Fruit fly (Drosophila melanogaster) whole organism, embryonic: ENCODE data around the gene Aldh.

ENCODE experiments used
- ATbp ChIP-seq: fragments of 200-800 bp; sonication (Bioruptor generic); optimal IDR thresholded peaks from 2 replicates; lab custom pipeline; 2017; ENCODE audit warnings: missing biosample characterization, mild to moderate bottlenecking, missing genetic modification characterization, missing genetic modification reagents
- Atf6 ChIP-seq: fragments of 200-800 bp; sonication (Bioruptor generic); IDR thresholded peaks from 2 replicates; pipeline ENCODE4 v1.3.6; 2022; ENCODE audit warnings: missing biosample characterization, missing genetic modification characterization
- CG11504 ChIP-seq: fragments of 200-800 bp; sonication (Bioruptor generic); optimal IDR thresholded peaks from 3 replicates; lab custom pipeline; 2019; ENCODE audit warnings: missing biosample characterization, mild to moderate bottlenecking, missing genetic modification characterization, moderate library complexity
- CG11696 ChIP-seq: fragments of 200-800 bp; sonication (Bioruptor generic); IDR thresholded peaks from 2 replicates; pipeline ENCODE4 v1.3.6; 2022; ENCODE audit warnings: missing biosample characterization, missing genetic modification characterization
- CG12769 ChIP-seq: fragments of 200-800 bp; sonication (Bioruptor generic); optimal IDR thresholded peaks from 2 replicates; lab custom pipeline; 2019; ENCODE audit warnings: missing biosample characterization, mild to moderate bottlenecking, missing genetic modification characterization, moderate library complexity
- CG13624 ChIP-seq: fragments of 200-800 bp; sonication (Bioruptor generic); optimal IDR thresholded peaks from 2 replicates; lab custom pipeline; 2016; ENCODE audit warnings: missing biosample characterization, missing genetic modification characterization
- CG16863 ChIP-seq: fragments of 200-800 bp; sonication (Bioruptor generic); optimal IDR thresholded peaks from 3 replicates; lab custom pipeline; 2016; ENCODE audit warnings: missing biosample characterization, missing genetic modification characterization
- CG17186 ChIP-seq: fragments of 200-800 bp; sonication (Bioruptor generic); optimal IDR thresholded peaks from 3 replicates; lab custom pipeline; 2017; ENCODE audit warnings: missing biosample characterization, missing genetic modification reagents, missing genetic modification characterization
- CG31388 ChIP-seq: fragments of 200-800 bp; sonication (Bioruptor generic); optimal IDR thresholded peaks from 2 replicates; lab custom pipeline; 2016; ENCODE audit warnings: missing biosample characterization, missing genetic modification characterization
- CG32532 ChIP-seq: fragments of 200-800 bp; sonication (Bioruptor generic); IDR thresholded peaks from 2 replicates; pipeline ENCODE4 v1.3.6; 2022; ENCODE audit warnings: missing biosample characterization, missing genetic modification characterization
- CG3407 ChIP-seq: fragments of 200-800 bp; sonication (Bioruptor generic); optimal IDR thresholded peaks from 2 replicates; lab custom pipeline; 2018; ENCODE audit warnings: missing biosample characterization, mild to moderate bottlenecking, missing genetic modification characterization
- CG34422 ChIP-seq: fragments of 200-800 bp; sonication (Bioruptor generic); IDR thresholded peaks from 3 replicates; pipeline ENCODE4 v1.3.6; 2022; ENCODE audit warnings: missing biosample characterization, missing genetic modification characterization
- CG6683 ChIP-seq: fragments of 200-800 bp; sonication (Bioruptor generic); optimal IDR thresholded peaks from 2 replicates; lab custom pipeline; 2017; ENCODE audit warnings: missing biosample characterization, mild to moderate bottlenecking, missing genetic modification characterization, missing genetic modification reagents
- CG8290 ChIP-seq, 3 experiments: fragments of 200-800 bp; sonication (Bioruptor generic); optimal IDR thresholded peaks; 2 replicates each; lab custom pipeline; 2016 to 2019; ENCODE audit warnings: missing biosample characterization in 3 of 3, missing genetic modification characterization in 3 of 3, mild to moderate bottlenecking in 2 of 3, moderate library complexity in 1 of 3
- CG9797 ChIP-seq: fragments of 200-800 bp; sonication (Bioruptor generic); optimal IDR thresholded peaks from 3 replicates; lab custom pipeline; 2018; ENCODE audit warnings: missing biosample characterization, mild to moderate bottlenecking, missing genetic modification characterization
- Doc3 ChIP-seq: fragments of 200-800 bp; sonication (Bioruptor generic); IDR thresholded peaks from 3 replicates; pipeline ENCODE4 v1.3.6; 2022; ENCODE audit warnings: missing biosample characterization, missing genetic modification characterization; ENCODE audit not compliant: partially characterized antibody
- Fer1 ChIP-seq: fragments of 200-800 bp; sonication (Bioruptor generic); optimal IDR thresholded peaks from 2 replicates; lab custom pipeline; 2017; ENCODE audit warnings: missing biosample characterization, mild to moderate bottlenecking, missing genetic modification characterization
- H2.0 ChIP-seq: fragments of 200-800 bp; sonication (Bioruptor generic); IDR thresholded peaks from 2 replicates; pipeline ENCODE4 v1.3.6; 2022; ENCODE audit warnings: missing biosample characterization, missing genetic modification characterization
- Optix ChIP-seq: fragments of 200-800 bp; sonication (Bioruptor generic); IDR thresholded peaks from 3 replicates; pipeline ENCODE4 v1.3.6; 2022; ENCODE audit warnings: missing biosample characterization, missing genetic modification characterization
- Rfx ChIP-seq: fragments of 200-800 bp; sonication (Bioruptor generic); IDR thresholded peaks from 2 replicates; pipeline ENCODE4 v1.3.6; 2022; ENCODE audit warnings: missing biosample characterization, missing genetic modification characterization
- Scr ChIP-seq: fragments of 200-800 bp; sonication (Bioruptor generic); IDR thresholded peaks from 2 replicates; pipeline ENCODE4 v1.3.6; 2022; ENCODE audit warnings: missing biosample characterization, missing genetic modification characterization; ENCODE audit not compliant: partially characterized antibody
- al ChIP-seq: fragments of 200-800 bp; sonication (Bioruptor generic); IDR thresholded peaks from 2 replicates; pipeline ENCODE4 v1.3.6; 2022; ENCODE audit warnings: missing biosample characterization, missing genetic modification characterization
- ase ChIP-seq: fragments of 200-800 bp; sonication (Bioruptor generic); IDR thresholded peaks from 3 replicates; pipeline ENCODE4 v1.3.6; 2022; ENCODE audit warnings: missing biosample characterization, missing genetic modification characterization
- bbx ChIP-seq: fragments of 200-800 bp; sonication (Bioruptor generic); IDR thresholded peaks from 2 replicates; pipeline ENCODE4 v1.3.6; 2022; ENCODE audit warnings: missing biosample characterization, missing genetic modification characterization; ENCODE audit not compliant: partially characterized antibody
- bsh ChIP-seq, 2 experiments: fragments of 200-800 bp; sonication (Bioruptor generic); optimal IDR thresholded peaks; 2 replicates each; lab custom pipeline; 2017 to 2018; ENCODE audit warnings: mild to moderate bottlenecking in 2 of 2, missing biosample characterization in 2 of 2, missing genetic modification characterization in 2 of 2, moderate library complexity in 1 of 2
- cg ChIP-seq: fragments of 200-800 bp; sonication (Bioruptor generic); optimal IDR thresholded peaks from 3 replicates; lab custom pipeline; 2019; ENCODE audit warnings: missing biosample characterization, mild to moderate bottlenecking, missing genetic modification characterization, moderate library complexity
- chm ChIP-seq: fragments of 200-800 bp; sonication (Bioruptor generic); IDR thresholded peaks from 2 replicates; pipeline ENCODE4 v1.3.6; 2022; ENCODE audit warnings: missing biosample characterization, missing genetic modification characterization
- en ChIP-seq: fragments of 200-800 bp; sonication (Bioruptor generic); optimal IDR thresholded peaks from 2 replicates; lab custom pipeline; 2016; ENCODE audit warnings: missing biosample characterization, missing genetic modification characterization
- gcm ChIP-seq: fragments of 200-800 bp; sonication (Bioruptor generic); optimal IDR thresholded peaks from 2 replicates; lab custom pipeline; 2019; ENCODE audit warnings: missing biosample characterization, mild to moderate bottlenecking, missing genetic modification characterization, moderate library complexity
- gcm2 ChIP-seq: fragments of 200-800 bp; sonication (Bioruptor generic); optimal IDR thresholded peaks from 2 replicates; lab custom pipeline; 2016; ENCODE audit warnings: missing biosample characterization, missing genetic modification characterization
- gsb-n ChIP-seq: fragments of 200-800 bp; sonication (Bioruptor generic); optimal IDR thresholded peaks from 3 replicates; lab custom pipeline; 2018; ENCODE audit warnings: missing biosample characterization, mild to moderate bottlenecking, missing genetic modification characterization
- ken ChIP-seq: fragments of 200-800 bp; sonication (Bioruptor generic); IDR thresholded peaks from 3 replicates; pipeline ENCODE4 v1.3.6; 2022; ENCODE audit warnings: missing biosample characterization, missing genetic modification characterization
- klu ChIP-seq: fragments of 200-800 bp; sonication (Bioruptor generic); IDR thresholded peaks from 2 replicates; pipeline ENCODE4 v1.3.6; 2022; ENCODE audit warnings: missing biosample characterization, missing genetic modification characterization
- lbe ChIP-seq: fragments of 200-800 bp; sonication (Bioruptor generic); optimal IDR thresholded peaks from 2 replicates; lab custom pipeline; 2016; ENCODE audit warnings: missing biosample characterization, mild to moderate bottlenecking, missing genetic modification characterization
- lilli ChIP-seq: fragments of 200-800 bp; sonication (Bioruptor generic); optimal IDR thresholded peaks from 3 replicates; lab custom pipeline; 2016; ENCODE audit warnings: missing biosample characterization, missing genetic modification characterization
- mirr ChIP-seq: fragments of 200-800 bp; sonication (Bioruptor generic); optimal IDR thresholded peaks from 3 replicates; lab custom pipeline; 2018; ENCODE audit warnings: missing biosample characterization, mild to moderate bottlenecking, missing genetic modification characterization
- p53 ChIP-seq: fragments of 200-800 bp; sonication (Bioruptor generic); optimal IDR thresholded peaks from 2 replicates; lab custom pipeline; 2016; ENCODE audit warnings: missing biosample characterization, missing genetic modification characterization
- pho ChIP-seq: fragments of 200-800 bp; sonication (Bioruptor generic); optimal IDR thresholded peaks from 2 replicates; lab custom pipeline; 2016; ENCODE audit warnings: missing biosample characterization, missing genetic modification characterization
- pnt ChIP-seq: fragments of 200-800 bp; sonication (Bioruptor generic); optimal IDR thresholded peaks from 3 replicates; lab custom pipeline; 2016; ENCODE audit warnings: missing biosample characterization, missing genetic modification characterization
- pzg ChIP-seq: fragments of 200-800 bp; sonication (Bioruptor generic); optimal IDR thresholded peaks from 3 replicates; lab custom pipeline; 2018; ENCODE audit warnings: missing biosample characterization, mild to moderate bottlenecking, missing genetic modification characterization, moderate library complexity
- slbo ChIP-seq: fragments of 200-800 bp; sonication (Bioruptor generic); IDR thresholded peaks from 2 replicates; pipeline ENCODE4 v1.3.6; 2022; ENCODE audit warnings: missing biosample characterization, missing genetic modification characterization
- sob ChIP-seq: fragments of 200-800 bp; sonication (Bioruptor generic); IDR thresholded peaks from 2 replicates; pipeline ENCODE4 v1.3.6; 2022; ENCODE audit warnings: missing biosample characterization, missing genetic modification characterization
- sr ChIP-seq: fragments of 200-800 bp; sonication (Bioruptor generic); IDR thresholded peaks from 3 replicates; pipeline ENCODE4 v1.3.6; 2022; ENCODE audit warnings: missing biosample characterization, missing genetic modification characterization
- stc ChIP-seq: fragments of 200-800 bp; sonication (Bioruptor generic); IDR thresholded peaks from 2 replicates; pipeline ENCODE4 v1.3.6; 2022; ENCODE audit warnings: missing biosample characterization, missing genetic modification characterization
- tna ChIP-seq: fragments of 200-800 bp; sonication (Bioruptor generic); IDR thresholded peaks from 2 replicates; pipeline ENCODE4 v1.3.6; 2022; ENCODE audit warnings: missing biosample characterization, missing genetic modification characterization; ENCODE audit not compliant: partially characterized antibody
- ttk ChIP-seq: fragments of 200-800 bp; sonication (Bioruptor generic); IDR thresholded peaks from 2 replicates; pipeline ENCODE4 v2.1.2; 2022; ENCODE audit warnings: missing biosample characterization, missing genetic modification characterization
- tup ChIP-seq: fragments of 200-800 bp; sonication (Bioruptor generic); optimal IDR thresholded peaks from 2 replicates; lab custom pipeline; 2016; ENCODE audit warnings: missing biosample characterization, mild to moderate bottlenecking, missing genetic modification characterization, moderate library complexity
- wek ChIP-seq: fragments of 200-800 bp; sonication (Bioruptor generic); optimal IDR thresholded peaks from 3 replicates; lab custom pipeline; 2018; ENCODE audit warnings: missing biosample characterization, mild to moderate bottlenecking, missing genetic modification characterization, moderate library complexity
- yki ChIP-seq: fragments of >200 bp; optimal IDR thresholded peaks from 3 replicates; lab custom pipeline; 2018
- zen2 ChIP-seq: fragments of 200-800 bp; sonication (Bioruptor generic); IDR thresholded peaks from 3 replicates; pipeline ENCODE4 v1.3.6; 2022; ENCODE audit warnings: missing biosample characterization, missing genetic modification characterization; ENCODE audit not compliant: partially characterized antibody

The Aldh gene

dm6 chr2L:9437216-9437715, 50.1 kb downstream of the Aldh start, which contains the start of gene numb (continued):
- 0 out of 3 replicates have a peak, but pooled peaks have one; percentile 16 for TF ChIP-seq zen2
- TF ChIP-seq stc (GFP tag; lab: Robert Waterston, UW), result peak; percentile 16; the same call in 1 of the 2 replicates
- TF ChIP-seq Fer1, result no peak
- TF ChIP-seq CG32532 (GFP tag; lab: Robert Waterston, UW), result peak; percentile 39
- TF ChIP-seq al (GFP tag; lab: Robert Waterston, UW), result no peak
- no peak for TF ChIP-seq gsb-n (tag; lab: Kevin White, UChicago)
- 0 out of 3 replicates have a peak, but pooled peaks have one; percentile 12 for TF ChIP-seq ase (GFP tag; lab: Robert Waterston, UW)
- no peak; the same call in 1 of the 2 replicates for TF ChIP-seq sob
- TF ChIP-seq ATbp (GFP tag; lab: Kevin White, UChicago), result no peak
- no peak for TF ChIP-seq slbo (GFP tag; lab: Robert Waterston, UW)
- TF ChIP-seq lbe (GFP tag; lab: Kevin White, UChicago), result no peak
- TF ChIP-seq pho (GFP tag; lab: Kevin White, UChicago), result no peak
- no peak for TF ChIP-seq CG9797 (GFP tag; lab: Kevin White, UChicago)
- TF ChIP-seq Doc3, result no peak
- peak; percentile 18; the same call in 1 of the 2 replicates for TF ChIP-seq bbx (GFP tag; lab: Robert Waterston, UW)
- peak; percentile 26; the same call in 1 of the 2 replicates for TF ChIP-seq Rfx (GFP tag; lab: Robert Waterston, UW)
- no peak for TF ChIP-seq p53 (GFP tag; lab: Kevin White, UChicago)
- TF ChIP-seq CG3407 (GFP tag; lab: Kevin White, UChicago), result no peak
- TF ChIP-seq chm (GFP tag; lab: Robert Waterston, UW), result peak; percentile 69; the same call in 1 of the 2 replicates
- no peak for TF ChIP-seq CG17186 (GFP tag; lab: Kevin White, UChicago)
- TF ChIP-seq Scr (GFP tag; lab: Robert Waterston, UW), result peak; percentile 29
- TF ChIP-seq tna (GFP tag; lab: Robert Waterston, UW), result 0 out of 2 replicates have a peak, but pooled peaks have one; percentile 21
- no peak for TF ChIP-seq CG11696
- TF ChIP-seq ttk, result peak; percentile 55; the same call in 1 of the 2 replicates
- TF ChIP-seq klu (GFP tag; lab: Robert Waterston, UW), result 0 out of 2 replicates have a peak, but pooled peaks have one; percentile 30
- TF ChIP-seq CG13624, result peak; percentile 3
- TF ChIP-seq lilli (GFP tag; lab: Kevin White, UChicago), result no peak
- no peak for TF ChIP-seq CG6683 (GFP tag; lab: Kevin White, UChicago)
- TF ChIP-seq CG16863 (GFP tag; lab: Kevin White, UChicago), result no peak
- TF ChIP-seq CG8290 (GFP tag; optimal IDR thresholded peaks at IDR 0.05; lab: Kevin White, UChicago), result no peak
- peak in 1 of 2 experiments; percentile 49 for TF ChIP-seq CG8290 (tag; optimal IDR thresholded peaks at IDR 0.05; lab: Kevin White, UChicago)
- TF ChIP-seq tup (GFP tag; lab: Kevin White, UChicago), result no peak
- peak; percentile 43 for TF ChIP-seq pzg (GFP tag; lab: Kevin White, UChicago)
- peak; percentile 3 for TF ChIP-seq CG11504 (tag; lab: Kevin White, UChicago)
- TF ChIP-seq cg, result peak; percentile 76
- no peak for TF ChIP-seq H2.0 (GFP tag; lab: Robert Waterston, UW)
- no peak for TF ChIP-seq Optix
- peak; percentile 56; the same call in 1 of the 3 replicates for TF ChIP-seq CG34422 (GFP tag; lab: Robert Waterston, UW)
- no peak for TF ChIP-seq gcm (GFP tag; lab: Kevin White, UChicago)
- no peak for TF ChIP-seq en (GFP tag; lab: Kevin White, UChicago)
- no peak for TF ChIP-seq pnt (GFP tag; lab: Kevin White, UChicago)
- peak; percentile 32 for TF ChIP-seq mirr
- no peak for TF ChIP-seq Atf6 (GFP tag; lab: Robert Waterston, UW)
- TF ChIP-seq yki (lab: Kevin White, UChicago), result no peak
- TF ChIP-seq ken (GFP tag; lab: Robert Waterston, UW), result no peak
- no peak for TF ChIP-seq CG31388 (GFP tag; lab: Kevin White, UChicago)
- peak; percentile 60 for TF ChIP-seq wek (GFP tag; lab: Kevin White, UChicago)
- TF ChIP-seq CG12769 (tag; lab: Kevin White, UChicago), result peak; percentile 36
- TF ChIP-seq sr, result peak; percentile 58; the same call in 2 of the 3 replicates
- TF ChIP-seq gcm2 (GFP tag; lab: Kevin White, UChicago), result no peak
- no peak for TF ChIP-seq bsh (GFP tag; optimal IDR thresholded peaks at IDR 0.05; lab: Kevin White, UChicago)
